Worm (Caenorhabditis elegans) whole organism, young adult: Measurements from ENCODE around the gene Y68A4A.13.

Source experiments
- F33H1.4 ChIP-seq: fragments of 200-800 bp; sonication (Bioruptor generic); IDR thresholded peaks from 2 replicates; pipeline ENCODE4 v1.3.6; 2022; ENCODE audit warnings: missing genetic modification reagents, missing genetic modification characterization, missing compliant biosample characterization
- akir-1 ChIP-seq: fragments of 200-800 bp; sonication (Bioruptor generic); optimal IDR thresholded peaks from 2 replicates; lab custom pipeline; 2018; ENCODE audit warnings: mild to moderate bottlenecking, missing genetic modification characterization, moderate library complexity, missing compliant biosample characterization
- attf-6 ChIP-seq: fragments of 200-800 bp; sonication (Bioruptor generic); IDR thresholded peaks from 2 replicates; pipeline ENCODE4 v1.3.6; 2022; ENCODE audit warnings: missing genetic modification reagents, missing genetic modification characterization, missing compliant biosample characterization
- dox-1 ChIP-seq: fragments of 200-800 bp; sonication (Bioruptor generic); IDR thresholded peaks from 2 replicates; pipeline ENCODE4 v1.3.6; 2022; ENCODE audit warnings: missing genetic modification reagents, missing genetic modification characterization, missing compliant biosample characterization
- dpl-1 ChIP-seq: fragments of 150-350 bp; optimal IDR thresholded peaks from 2 replicates; lab custom pipeline; 2014; ENCODE audit warnings: missing biosample characterization, missing genetic modification reagents, missing genetic modification characterization
- efl-1 ChIP-seq: fragments of 150-350 bp; optimal IDR thresholded peaks from 2 replicates; lab custom pipeline; 2014; ENCODE audit warnings: missing biosample characterization, missing genetic modification reagents, missing genetic modification characterization
- mel-28 ChIP-seq: sonication (generic microtip); optimal IDR thresholded peaks from 2 replicates; lab custom pipeline; 2016; ENCODE audit warnings: borderline replicate concordance, mild to moderate bottlenecking, missing genetic modification characterization, missing compliant biosample characterization
- nhr-120 ChIP-seq: fragments of 200-800 bp; sonication (Bioruptor generic); IDR thresholded peaks from 2 replicates; pipeline ENCODE4 v1.3.6; 2022; ENCODE audit warnings: missing genetic modification characterization, missing compliant biosample characterization
- pha-4 ChIP-seq: fragments of 150-350 bp; sonication (generic microtip); optimal IDR thresholded peaks from 2 replicates; lab custom pipeline; 2014; ENCODE audit warnings: missing biosample characterization, missing genetic modification reagents, missing genetic modification characterization
- rec-8 ChIP-seq, 2 experiments: sonication (generic microtip); optimal IDR thresholded peaks; 2 replicates each; lab custom pipeline; 2016; ENCODE audit warnings: mild to moderate bottlenecking in 2 of 2, missing genetic modification characterization in 2 of 2, missing genetic modification reagents in 2 of 2, missing genotype in 2 of 2, missing biosample characterization in 1 of 2, missing compliant biosample characterization in 1 of 2, moderate library complexity in 1 of 2
- snpc-4 ChIP-seq, 5 experiments: fragments of 150-350 bp in 1 of 5; sonication (generic microtip) in 4 of 5; optimal IDR thresholded peaks; 2 replicates each; lab custom pipeline; 2014 to 2018; ENCODE audit warnings: missing genetic modification characterization in 5 of 5, missing biosample characterization in 3 of 5, antibody characterized with exemption in 2 of 5, mild to moderate bottlenecking in 2 of 5, missing compliant biosample characterization in 2 of 5, missing genotype in 2 of 5, moderate library complexity in 2 of 5, missing genetic modification reagents in 1 of 5
- zfh-2 ChIP-seq: fragments of 200-800 bp; sonication (Bioruptor generic); conservative IDR thresholded peaks from 2 replicates; pipeline ENCODE4 v1.3.6; 2022; ENCODE audit warnings: missing genetic modification reagents, missing genetic modification characterization, missing compliant biosample characterization

DNA sequence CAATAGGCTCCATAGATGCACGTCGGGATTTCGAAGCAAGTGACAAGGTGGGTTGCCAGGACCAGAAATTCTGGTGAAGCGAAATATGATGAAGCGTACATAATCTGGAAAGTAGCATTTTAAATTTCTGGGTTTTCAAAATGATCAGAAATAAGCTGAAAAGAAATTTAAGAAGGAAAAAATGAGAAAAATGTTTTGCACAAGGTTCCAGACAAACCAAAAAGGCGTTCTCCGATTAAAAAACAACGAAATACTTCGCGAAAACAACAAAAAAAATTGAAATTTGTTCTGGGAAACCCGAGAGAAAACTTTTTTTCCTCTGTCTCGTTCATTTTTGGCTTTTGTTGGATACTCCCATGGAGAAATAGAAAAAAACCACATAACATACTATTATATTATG is 15.4 kb upstream of the Y68A4A.13 start, which contains the start of gene srh-252:
- TF ChIP-seq nhr-120 (GFP tag; lab: Robert Waterston, UW) (no peak), mel-28 (tag; lab: Kevin White, UChicago) (no peak), dox-1 (GFP tag; lab: Robert Waterston, UW) (no peak), attf-6 (GFP tag; lab: Robert Waterston, UW) (no peak), efl-1 (GFP tag; lab: Kevin White, UChicago) (no peak), rec-8 (tag; optimal IDR thresholded peaks at IDR 0.05; lab: Kevin White, UChicago) (no peak), zfh-2 (GFP tag; lab: Robert Waterston, UW) (no peak), akir-1 (GFP tag; lab: Kevin White, UChicago) (no peak), dpl-1 (GFP tag; lab: Kevin White, UChicago) (no peak), snpc-4 (GFP tag; optimal IDR thresholded peaks at IDR 0.05; lab: Kevin White, UChicago) (no peak), snpc-4 (tag; optimal IDR thresholded peaks at IDR 0.05; lab: Kevin White, UChicago) (no peak), pha-4 (tag; lab: Kevin White, UChicago) (no peak), F33H1.4 (GFP tag; lab: Robert Waterston, UW) (no peak)
